Worm (Caenorhabditis elegans): Measurements from ENCODE around the gene gcy-37.
A peak's percentile ranks its signal among the peaks of the same experiment; 100 is the strongest.

The gcy-37 gene

ce11 chrIV:2162256-2162655 is 3.3 kb upstream of the gcy-37 start:
- TF ChIP-seq ztf-23 (GFP tag; IDR thresholded peaks at IDR 0.05), result no peak
- no peak for TF ChIP-seq med-1 (GFP tag; optimal IDR thresholded peaks at IDR 0.05; ENCODE audit: insufficient read depth)
- no peak for TF ChIP-seq ref-1 (GFP tag; conservative IDR thresholded peaks at IDR 0.05)
- no peak for TF ChIP-seq T22C8.4 (GFP tag; IDR thresholded peaks at IDR 0.05)
- TF ChIP-seq klf-2 (GFP tag; conservative IDR thresholded peaks at IDR 0.05), result no peak

ce11 chrIV:2156239-2156638 is 2.7 kb downstream of the gcy-37 start:
- TF ChIP-seq flt-1 (GFP tag; IDR thresholded peaks at IDR 0.05) (no peak), klf-2 (GFP tag; conservative IDR thresholded peaks at IDR 0.05) (no peak), T22C8.4 (GFP tag; IDR thresholded peaks at IDR 0.05) (no peak), tab-1 (GFP tag; IDR thresholded peaks at IDR 0.05) (no peak), med-1 (GFP tag; optimal IDR thresholded peaks at IDR 0.05; ENCODE audit: insufficient read depth) (no peak), ztf-29 (GFP tag; IDR thresholded peaks at IDR 0.05) (no peak)

- no peak for TF ChIP-seq flt-1 (GFP tag; IDR thresholded peaks at IDR 0.05)
- no peak for TF ChIP-seq klf-2 (GFP tag; conservative IDR thresholded peaks at IDR 0.05)
- TF ChIP-seq ref-1 (GFP tag; conservative IDR thresholded peaks at IDR 0.05), result no peak
- no peak for TF ChIP-seq tab-1 (GFP tag; IDR thresholded peaks at IDR 0.05)
- no peak for TF ChIP-seq ztf-23 (GFP tag; IDR thresholded peaks at IDR 0.05)
- TF ChIP-seq T22C8.4 (GFP tag; IDR thresholded peaks at IDR 0.05), result no peak
- TF ChIP-seq ztf-29 (GFP tag; IDR thresholded peaks at IDR 0.05), result no peak
- no peak for TF ChIP-seq med-1 (GFP tag; optimal IDR thresholded peaks at IDR 0.05; ENCODE audit: insufficient read depth)
- no peak for TF ChIP-seq cog-1 (tag; optimal IDR thresholded peaks at IDR 0.05)
Observed at ce11 chrIV:2149247-2149756, 9.7 kb downstream of the gcy-37 start, which contains the start of gene C54E4.5. TSS of gene C54E4.5 (minus strand) at chrIV:2149297.

ce11 chrIV:2142320-2142719 is 16.6 kb downstream of the gcy-37 start:
- TF ChIP-seq cog-1 (tag; optimal IDR thresholded peaks at IDR 0.05), result no peak

ce11 chrIV:2140543-2140942 is 18.4 kb downstream of the gcy-37 start, which contains the start of gene C54E4.12:
TSS of gene C54E4.12 (minus strand) at chrIV:2140643.
- no peak for TF ChIP-seq ztf-23 (GFP tag; IDR thresholded peaks at IDR 0.05)
- no peak for TF ChIP-seq ztf-29 (GFP tag; IDR thresholded peaks at IDR 0.05)
- TF ChIP-seq flt-1 (GFP tag; IDR thresholded peaks at IDR 0.05), result no peak
- no peak for TF ChIP-seq med-1 (GFP tag; optimal IDR thresholded peaks at IDR 0.05; ENCODE audit: insufficient read depth)
- no peak for TF ChIP-seq tab-1 (GFP tag; IDR thresholded peaks at IDR 0.05)
- no peak for TF ChIP-seq T22C8.4 (GFP tag; IDR thresholded peaks at IDR 0.05)
- TF ChIP-seq cog-1 (tag; optimal IDR thresholded peaks at IDR 0.05), result no peak
- TF ChIP-seq ref-1 (GFP tag; conservative IDR thresholded peaks at IDR 0.05), result no peak

ce11 chrIV:2137478-2137877 is 21.5 kb downstream of the gcy-37 start:
- TF ChIP-seq flt-1 (GFP tag; IDR thresholded peaks at IDR 0.05), result no peak
- TF ChIP-seq tab-1 (GFP tag; IDR thresholded peaks at IDR 0.05), result no peak
- TF ChIP-seq med-1 (GFP tag; optimal IDR thresholded peaks at IDR 0.05; ENCODE audit: insufficient read depth), result no peak

- TF ChIP-seq ztf-29 (GFP tag; IDR thresholded peaks at IDR 0.05) (no peak), med-1 (GFP tag; optimal IDR thresholded peaks at IDR 0.05; ENCODE audit: insufficient read depth) (no peak), ref-1 (GFP tag; conservative IDR thresholded peaks at IDR 0.05) (no peak), tab-1 (GFP tag; IDR thresholded peaks at IDR 0.05) (no peak), cog-1 (tag; optimal IDR thresholded peaks at IDR 0.05) (no peak), T22C8.4 (GFP tag; IDR thresholded peaks at IDR 0.05) (no peak), klf-2 (GFP tag; conservative IDR thresholded peaks at IDR 0.05) (no peak), flt-1 (GFP tag; IDR thresholded peaks at IDR 0.05) (no peak), ztf-23 (GFP tag; IDR thresholded peaks at IDR 0.05) (no peak)
Observed at ce11 chrIV:2136607-2137006, 22.4 kb downstream of the gcy-37 start, which contains the start of gene test-1. TSS of gene test-1 (plus strand) at chrIV:2136951.

ce11 chrIV:2135880-2136279 is 23.1 kb downstream of the gcy-37 start:
- peak; percentile 73; the same call in 1 of the 2 replicates for TF ChIP-seq flt-1 (GFP tag; IDR thresholded peaks at IDR 0.05)

- TF ChIP-seq T22C8.4 (GFP tag; IDR thresholded peaks at IDR 0.05), result peak; percentile 58; the same call in 1 of the 2 replicates
- no peak for TF ChIP-seq med-1 (GFP tag; optimal IDR thresholded peaks at IDR 0.05; ENCODE audit: insufficient read depth)
- TF ChIP-seq cog-1 (tag; optimal IDR thresholded peaks at IDR 0.05), result no peak
- no peak for TF ChIP-seq klf-2 (GFP tag; conservative IDR thresholded peaks at IDR 0.05)
Observed at ce11 chrIV:2133431-2133940, 25.5 kb downstream of the gcy-37 start, which contains the start of gene C23H5.12. TSS of gene C23H5.12 (plus strand) at chrIV:2133481.

- TF ChIP-seq cog-1 (tag; optimal IDR thresholded peaks at IDR 0.05), result no peak
- TF ChIP-seq ztf-29 (GFP tag; IDR thresholded peaks at IDR 0.05), result no peak
- TF ChIP-seq ref-1 (GFP tag; conservative IDR thresholded peaks at IDR 0.05), result no peak
- no peak for TF ChIP-seq med-1 (GFP tag; optimal IDR thresholded peaks at IDR 0.05; ENCODE audit: insufficient read depth)
- TF ChIP-seq ztf-23 (GFP tag; IDR thresholded peaks at IDR 0.05), result no peak
- TF ChIP-seq T22C8.4 (GFP tag; IDR thresholded peaks at IDR 0.05), result no peak
- TF ChIP-seq tab-1 (GFP tag; IDR thresholded peaks at IDR 0.05), result no peak
- no peak for TF ChIP-seq klf-2 (GFP tag; conservative IDR thresholded peaks at IDR 0.05)
- no peak for TF ChIP-seq flt-1 (GFP tag; IDR thresholded peaks at IDR 0.05)
Observed at ce11 chrIV:2130714-2131113, 28.3 kb downstream of the gcy-37 start, which contains the start of gene prmt-6. TSS of gene prmt-6 (plus strand) at chrIV:2130965.

- TF ChIP-seq med-1 (GFP tag; optimal IDR thresholded peaks at IDR 0.05; ENCODE audit: insufficient read depth) (no peak), cog-1 (tag; optimal IDR thresholded peaks at IDR 0.05) (no peak), klf-2 (GFP tag; conservative IDR thresholded peaks at IDR 0.05) (no peak), tab-1 (GFP tag; IDR thresholded peaks at IDR 0.05) (no peak), flt-1 (GFP tag; IDR thresholded peaks at IDR 0.05) (no peak), ztf-29 (GFP tag; IDR thresholded peaks at IDR 0.05) (no peak), ztf-23 (GFP tag; IDR thresholded peaks at IDR 0.05) (no peak), T22C8.4 (GFP tag; IDR thresholded peaks at IDR 0.05) (no peak), ref-1 (GFP tag; conservative IDR thresholded peaks at IDR 0.05) (no peak)
Observed at ce11 chrIV:2128761-2129160, 30.2 kb downstream of the gcy-37 start, which contains the start of gene grl-20. TSS of gene grl-20 (minus strand) at chrIV:2128861.

All from whole organism, midembryonic.